Worm (Caenorhabditis elegans): ENCODE results near the gene rpl-35.

rpl-35 gene

ce11 chrIII:7896925-7897324 is 42.0 kb downstream of the rpl-35 start, which contains the start of gene ZK688.10:
ZK688.10 (minus strand) TSS chrIII:7897025.
- TF ChIP-seq ces-1 (GFP tag; optimal IDR thresholded peaks at IDR 0.05), result no peak
- TF ChIP-seq F16B12.6 (tag; optimal IDR thresholded peaks at IDR 0.05), result no peak
- TF ChIP-seq xbp-1 (tag; optimal IDR thresholded peaks at IDR 0.05), result no peak
- no peak for TF ChIP-seq aha-1 (tag; optimal IDR thresholded peaks at IDR 0.05)
- TF ChIP-seq hlh-4 (tag; optimal IDR thresholded peaks at IDR 0.05), result no peak
- no peak for TF ChIP-seq unc-62 (GFP tag; optimal IDR thresholded peaks at IDR 0.05)
- no peak for TF ChIP-seq sptf-1 (tag; optimal IDR thresholded peaks at IDR 0.05)
- TF ChIP-seq nhr-84 (tag; optimal IDR thresholded peaks at IDR 0.05), result no peak
- TF ChIP-seq egl-27 (tag; optimal IDR thresholded peaks at IDR 0.05), result no peak
- TF ChIP-seq dpl-1 (GFP tag; optimal IDR thresholded peaks at IDR 0.05), result no peak
- no peak for TF ChIP-seq nhr-11 (tag; optimal IDR thresholded peaks at IDR 0.05)

ce11 chrIII:7897733-7898132 is 42.8 kb downstream of the rpl-35 start:
- TF ChIP-seq hlh-17 (GFP tag; optimal IDR thresholded peaks at IDR 0.05; ENCODE audit: borderline replicate concordance), result no peak
- no peak for TF ChIP-seq aha-1 (tag; optimal IDR thresholded peaks at IDR 0.05)
- TF ChIP-seq nhr-19 (GFP tag; conservative IDR thresholded peaks at IDR 0.05), result peak; percentile 80
- no peak for TF ChIP-seq nhr-84 (tag; optimal IDR thresholded peaks at IDR 0.05)
- TF ChIP-seq egl-13 (tag; optimal IDR thresholded peaks at IDR 0.05), result no peak
- TF ChIP-seq lin-15B (tag; optimal IDR thresholded peaks at IDR 0.05), result no peak
- TF ChIP-seq mep-1 (tag; optimal IDR thresholded peaks at IDR 0.05), result no peak
- TF ChIP-seq unc-30 (tag; optimal IDR thresholded peaks at IDR 0.05), result no peak
- TF ChIP-seq ces-1 (GFP tag; optimal IDR thresholded peaks at IDR 0.05), result no peak
- no peak for TF ChIP-seq lir-3 (tag; optimal IDR thresholded peaks at IDR 0.05; ENCODE audit: poor library complexity)
- TF ChIP-seq ceh-63 (GFP tag; optimal IDR thresholded peaks at IDR 0.05), result no peak
- TF ChIP-seq sptf-1 (tag; optimal IDR thresholded peaks at IDR 0.05), result no peak
- TF ChIP-seq nhr-28 (tag; optimal IDR thresholded peaks at IDR 0.05), result no peak
- TF ChIP-seq C34B4.2 (tag; optimal IDR thresholded peaks at IDR 0.05), result no peak
- no peak for TF ChIP-seq ceh-82 (tag; optimal IDR thresholded peaks at IDR 0.05)
- no peak for TF ChIP-seq alr-1 (tag; optimal IDR thresholded peaks at IDR 0.05; ENCODE audit: borderline replicate concordance)
- TF ChIP-seq dpl-1 (GFP tag; optimal IDR thresholded peaks at IDR 0.05), result peak in 1 of 3 experiments; percentile 9
- peak; percentile 81 for TF ChIP-seq nhr-20 (tag; optimal IDR thresholded peaks at IDR 0.05)
- no peak for TF ChIP-seq fkh-4 (tag; optimal IDR thresholded peaks at IDR 0.05; ENCODE audit: borderline replicate concordance)
- TF ChIP-seq jun-1 (tag; optimal IDR thresholded peaks at IDR 0.05), result no peak
- TF ChIP-seq unc-98 (GFP tag; IDR thresholded peaks at IDR 0.05), result no peak
- no peak for TF ChIP-seq hlh-4 (tag; optimal IDR thresholded peaks at IDR 0.05)
- TF ChIP-seq aly-2 (tag; optimal IDR thresholded peaks at IDR 0.05), result no peak
- TF ChIP-seq efl-1 (optimal IDR thresholded peaks at IDR 0.05), result no peak
- TF ChIP-seq efl-1 (GFP tag; optimal IDR thresholded peaks at IDR 0.05 in 1 of 2), result peak in 1 of 2 experiments; percentile 87
- TF ChIP-seq ets-5 (GFP tag; IDR thresholded peaks at IDR 0.05), result no peak
- TF ChIP-seq ztf-11 (tag; optimal IDR thresholded peaks at IDR 0.05), result no peak
- no peak for TF ChIP-seq ceh-8 (GFP tag; optimal IDR thresholded peaks at IDR 0.05)
- no peak for TF ChIP-seq ceh-90 (tag; optimal IDR thresholded peaks at IDR 0.05)
- TF ChIP-seq pag-3 (tag; optimal IDR thresholded peaks at IDR 0.05; ENCODE audit: borderline replicate concordance, insufficient read depth), result no peak
- TF ChIP-seq unc-62 (GFP tag; optimal IDR thresholded peaks at IDR 0.05), result no peak
- no peak for TF ChIP-seq sox-4 (tag; optimal IDR thresholded peaks at IDR 0.05)
- no peak for TF ChIP-seq isw-1 (GFP tag; IDR thresholded peaks at IDR 0.05)
- peak; percentile 55 for TF ChIP-seq blmp-1 (tag; optimal IDR thresholded peaks at IDR 0.05)
- no peak for TF ChIP-seq fos-1 (tag; optimal IDR thresholded peaks at IDR 0.05)
- no peak for TF ChIP-seq C04F5.9 (tag; optimal IDR thresholded peaks at IDR 0.05)
- TF ChIP-seq vab-15 (tag; optimal IDR thresholded peaks at IDR 0.05), result no peak
- TF ChIP-seq unc-130 (tag; optimal IDR thresholded peaks at IDR 0.05), result no peak
- TF ChIP-seq mdl-1 (tag; optimal IDR thresholded peaks at IDR 0.05), result no peak
- peak in 5 of 6 experiments; percentile 27 to 85 (median 48) for TF ChIP-seq elt-3 (tag; optimal IDR thresholded peaks at IDR 0.05)
- TF ChIP-seq egl-27 (tag; optimal IDR thresholded peaks at IDR 0.05), result no peak
- no peak for TF ChIP-seq skn-1 (tag; optimal IDR thresholded peaks at IDR 0.05)
- TF ChIP-seq lin-35 (GFP tag; optimal IDR thresholded peaks at IDR 0.05), result peak in 1 of 2 experiments; percentile 49
- no peak for TF ChIP-seq hpl-2 (GFP tag; optimal IDR thresholded peaks at IDR 0.05)
- TF ChIP-seq dsc-1 (tag; optimal IDR thresholded peaks at IDR 0.05), result no peak
- peak; percentile 22 for TF ChIP-seq C16A3.4 (tag; optimal IDR thresholded peaks at IDR 0.05)
- TF ChIP-seq nhr-90 (tag; optimal IDR thresholded peaks at IDR 0.05; ENCODE audit: poor library complexity), result peak; percentile 71

Data from whole organism, L1 larva.